Worm (Caenorhabditis elegans) whole organism, young adult: ENCODE data around the gene rps-21.

Experiments
- B0261.1 ChIP-seq: sonication (generic microtip); optimal IDR thresholded peaks from 2 replicates; lab custom pipeline; 2016; ENCODE audit warnings: mild to moderate bottlenecking, missing genetic modification characterization, moderate library complexity, missing compliant biosample characterization
- B0336.3 ChIP-seq: fragments of 200-800 bp; sonication (Bioruptor generic); IDR thresholded peaks from 2 replicates; pipeline ENCODE4 v1.3.6; 2022; ENCODE audit warnings: missing genetic modification characterization, missing compliant biosample characterization
- C06A6.2 ChIP-seq: fragments of 200-800 bp; sonication (Bioruptor generic); conservative IDR thresholded peaks from 2 replicates; pipeline ENCODE4 v1.3.6; 2022; ENCODE audit warnings: missing genetic modification characterization, missing compliant biosample characterization
- D2030.7 ChIP-seq: fragments of 200-800 bp; sonication (Bioruptor generic); IDR thresholded peaks from 2 replicates; pipeline ENCODE4 v1.3.6; 2022; ENCODE audit warnings: missing genetic modification reagents, missing genetic modification characterization, missing compliant biosample characterization
- F10E7.11 ChIP-seq: sonication (generic microtip); optimal IDR thresholded peaks from 2 replicates; lab custom pipeline; 2017; ENCODE audit warnings: mild to moderate bottlenecking, missing genetic modification characterization, moderate library complexity, missing compliant biosample characterization
- F23B12.7 ChIP-seq: sonication (generic microtip); optimal IDR thresholded peaks from 2 replicates; lab custom pipeline; 2017; ENCODE audit warnings: missing genetic modification characterization, mild to moderate bottlenecking, missing compliant biosample characterization, antibody characterized with exemption, moderate library complexity; ENCODE audit not compliant: insufficient read depth
- F33H1.4 ChIP-seq: fragments of 200-800 bp; sonication (Bioruptor generic); IDR thresholded peaks from 2 replicates; pipeline ENCODE4 v1.3.6; 2022; ENCODE audit warnings: missing genetic modification reagents, missing genetic modification characterization, missing compliant biosample characterization
- K12H6.12 ChIP-seq: fragments of 200-800 bp; sonication (Bioruptor generic); optimal IDR thresholded peaks from 2 replicates; lab custom pipeline; 2018; ENCODE audit warnings: mild to moderate bottlenecking, missing genetic modification characterization, missing compliant biosample characterization
- Y53G8AR.9 ChIP-seq: fragments of 200-800 bp; sonication (Bioruptor generic); conservative IDR thresholded peaks from 2 replicates; pipeline ENCODE4 v1.3.6; 2022; ENCODE audit warnings: missing genetic modification reagents, missing genetic modification characterization, missing compliant biosample characterization
- Y56A3A.18 ChIP-seq: fragments of 200-800 bp; sonication (Bioruptor generic); IDR thresholded peaks from 2 replicates; pipeline ENCODE4 v1.3.6; 2022; ENCODE audit warnings: missing genetic modification reagents, missing genetic modification characterization, missing compliant biosample characterization
- Y67H2A.10 ChIP-seq: fragments of 200-800 bp; sonication (Bioruptor generic); conservative IDR thresholded peaks from 2 replicates; pipeline ENCODE4 v1.3.6; 2022; ENCODE audit warnings: missing genetic modification reagents, missing genetic modification characterization, missing compliant biosample characterization
- aptf-2 ChIP-seq: fragments of 200-800 bp; sonication (Bioruptor generic); conservative IDR thresholded peaks from 2 replicates; pipeline ENCODE4 v1.3.6; 2022; ENCODE audit warnings: missing genetic modification reagents, missing genetic modification characterization, missing compliant biosample characterization
- atf-7 ChIP-seq: sonication (generic microtip); optimal IDR thresholded peaks from 2 replicates; lab custom pipeline; 2017; ENCODE audit warnings: mild to moderate bottlenecking, missing genetic modification characterization, missing compliant biosample characterization
- attf-5 ChIP-seq: fragments of 200-800 bp; sonication (Bioruptor generic); optimal IDR thresholded peaks from 2 replicates; lab custom pipeline; 2018; ENCODE audit warnings: mild to moderate bottlenecking, missing genetic modification characterization, missing compliant biosample characterization
- cebp-1 ChIP-seq, 2 experiments: fragments of 200-800 bp in 1 of 2; sonication (Bioruptor generic) in 1 of 2; sonication (generic microtip) in 1 of 2; IDR thresholded peaks in 1 of 2; optimal IDR thresholded peaks in 1 of 2; 2 replicates each; pipeline versions ENCODE4 v1.3.6 to Lab custom; 2017 to 2022; ENCODE audit warnings: missing compliant biosample characterization in 2 of 2, missing genetic modification characterization in 2 of 2, mild to moderate bottlenecking in 1 of 2, missing genetic modification reagents in 1 of 2, moderate library complexity in 1 of 2
- ceh-27 ChIP-seq: fragments of 200-800 bp; sonication (Bioruptor generic); optimal IDR thresholded peaks from 2 replicates; lab custom pipeline; 2018; ENCODE audit warnings: mild to moderate bottlenecking, missing genetic modification characterization, moderate library complexity, missing compliant biosample characterization
- die-1 ChIP-seq: sonication (generic microtip); optimal IDR thresholded peaks from 2 replicates; lab custom pipeline; 2016; ENCODE audit warnings: missing genotype, mild to moderate bottlenecking, missing genetic modification characterization, missing compliant biosample characterization
- dox-1 ChIP-seq: fragments of 200-800 bp; sonication (Bioruptor generic); IDR thresholded peaks from 2 replicates; pipeline ENCODE4 v1.3.6; 2022; ENCODE audit warnings: missing genetic modification reagents, missing genetic modification characterization, missing compliant biosample characterization
- efl-1 ChIP-seq: fragments of 150-350 bp; optimal IDR thresholded peaks from 2 replicates; lab custom pipeline; 2014; ENCODE audit warnings: missing biosample characterization, missing genetic modification reagents, missing genetic modification characterization
- egl-18 ChIP-seq: fragments of 200-800 bp; sonication (Bioruptor generic); IDR thresholded peaks from 2 replicates; pipeline ENCODE4 v1.3.6; 2022; ENCODE audit warnings: missing genetic modification reagents, missing genetic modification characterization, missing compliant biosample characterization
- egl-44 ChIP-seq: fragments of 200-800 bp; sonication (Bioruptor generic); IDR thresholded peaks from 2 replicates; pipeline ENCODE4 v1.3.6; 2022; ENCODE audit warnings: missing genetic modification reagents, missing genetic modification characterization, missing compliant biosample characterization
- egrh-3 ChIP-seq: fragments of 200-800 bp; sonication (Bioruptor generic); IDR thresholded peaks from 2 replicates; pipeline ENCODE4 v1.3.6; 2022; ENCODE audit warnings: missing genetic modification reagents, missing genetic modification characterization, missing compliant biosample characterization
- ets-4 ChIP-seq: fragments of 200-800 bp; sonication (Bioruptor generic); optimal IDR thresholded peaks from 2 replicates; lab custom pipeline; 2018; ENCODE audit warnings: mild to moderate bottlenecking, missing genetic modification characterization, missing compliant biosample characterization
- fkh-3 ChIP-seq: sonication (generic microtip); optimal IDR thresholded peaks from 2 replicates; lab custom pipeline; 2016; ENCODE audit warnings: mild to moderate bottlenecking, missing genetic modification characterization, missing compliant biosample characterization
- hlh-26 ChIP-seq: fragments of 200-800 bp; sonication (Bioruptor generic); conservative IDR thresholded peaks from 2 replicates; pipeline ENCODE4 v1.3.6; 2022; ENCODE audit warnings: missing genetic modification reagents, missing genetic modification characterization, missing compliant biosample characterization
- hmg-20 ChIP-seq: fragments of 200-800 bp; sonication (Bioruptor generic); IDR thresholded peaks from 2 replicates; pipeline ENCODE4 v1.3.6; 2022; ENCODE audit warnings: missing genetic modification reagents, missing genetic modification characterization, missing compliant biosample characterization
- let-607 ChIP-seq, 2 experiments: fragments of 200-800 bp in 1 of 2; sonication (Bioruptor generic) in 1 of 2; sonication (generic microtip) in 1 of 2; optimal IDR thresholded peaks; 2 replicates each; lab custom pipeline; 2016 to 2018; ENCODE audit warnings: mild to moderate bottlenecking in 2 of 2, missing compliant biosample characterization in 2 of 2, missing genetic modification characterization in 2 of 2, moderate library complexity in 2 of 2, missing genotype in 1 of 2
- lin-35 ChIP-seq, 3 experiments: fragments of 150-350 bp in 2 of 3; sonication (generic microtip) in 1 of 3; optimal IDR thresholded peaks; 2 replicates each; lab custom pipeline; 2014 to 2018; ENCODE audit warnings: missing biosample characterization in 3 of 3, missing genetic modification characterization in 3 of 3, missing genetic modification reagents in 3 of 3
- lin-40 ChIP-seq: sonication (generic microtip); optimal IDR thresholded peaks from 2 replicates; lab custom pipeline; 2016; ENCODE audit warnings: missing genetic modification characterization, mild to moderate bottlenecking, missing compliant biosample characterization, missing genotype, missing genetic modification reagents
- lin-54 ChIP-seq: fragments of 200-800 bp; sonication (Bioruptor generic); optimal IDR thresholded peaks from 2 replicates; lab custom pipeline; 2018; ENCODE audit warnings: mild to moderate bottlenecking, missing genetic modification characterization, missing compliant biosample characterization
- madf-3 ChIP-seq: fragments of 200-800 bp; sonication (Bioruptor generic); IDR thresholded peaks from 2 replicates; pipeline ENCODE4 v1.3.6; 2022; ENCODE audit warnings: missing genetic modification reagents, missing genetic modification characterization, missing compliant biosample characterization
- mcd-1 ChIP-seq: fragments of 200-800 bp; sonication (Bioruptor generic); IDR thresholded peaks from 2 replicates; pipeline ENCODE4 v1.3.6; 2022; ENCODE audit warnings: missing genetic modification reagents, missing genetic modification characterization, missing compliant biosample characterization
- mes-4 ChIP-seq: sonication (generic microtip); optimal IDR thresholded peaks from 2 replicates; lab custom pipeline; 2016; ENCODE audit warnings: missing genotype, missing genetic modification characterization, missing compliant biosample characterization
- nfyb-1 ChIP-seq: fragments of 200-800 bp; sonication (Bioruptor generic); IDR thresholded peaks from 2 replicates; pipeline ENCODE4 v1.3.6; 2022; ENCODE audit warnings: missing genetic modification reagents, missing genetic modification characterization, missing compliant biosample characterization
- nhr-80 ChIP-seq: sonication (generic microtip); optimal IDR thresholded peaks from 2 replicates; lab custom pipeline; 2016; ENCODE audit warnings: missing genetic modification characterization, missing compliant biosample characterization
- nhr-90 ChIP-seq: sonication (generic microtip); optimal IDR thresholded peaks from 2 replicates; lab custom pipeline; 2016; ENCODE audit warnings: missing genotype, mild to moderate bottlenecking, missing genetic modification characterization, missing compliant biosample characterization
- pbrm-1 ChIP-seq: fragments of 200-800 bp; sonication (Bioruptor generic); IDR thresholded peaks from 2 replicates; pipeline ENCODE4 v1.3.6; 2022; ENCODE audit warnings: missing genetic modification reagents, missing genetic modification characterization, missing compliant biosample characterization
- pha-4 ChIP-seq: fragments of 150-350 bp; sonication (generic microtip); optimal IDR thresholded peaks from 2 replicates; lab custom pipeline; 2014; ENCODE audit warnings: missing biosample characterization, missing genetic modification reagents, missing genetic modification characterization
- snpc-4 ChIP-seq, 5 experiments: fragments of 150-350 bp in 1 of 5; sonication (generic microtip) in 4 of 5; optimal IDR thresholded peaks; 2 replicates each; lab custom pipeline; 2014 to 2018; ENCODE audit warnings: missing genetic modification characterization in 5 of 5, missing biosample characterization in 3 of 5, antibody characterized with exemption in 2 of 5, mild to moderate bottlenecking in 2 of 5, missing compliant biosample characterization in 2 of 5, missing genotype in 2 of 5, moderate library complexity in 2 of 5, missing genetic modification reagents in 1 of 5
- sptf-2 ChIP-seq: fragments of 200-800 bp; sonication (Bioruptor generic); optimal IDR thresholded peaks from 2 replicates; lab custom pipeline; 2018; ENCODE audit warnings: mild to moderate bottlenecking, missing genetic modification characterization, missing compliant biosample characterization
- tbp1 ChIP-seq: fragments of 200-800 bp; sonication (Bioruptor generic); optimal IDR thresholded peaks from 2 replicates; lab custom pipeline; 2018; ENCODE audit warnings: mild to moderate bottlenecking, missing genetic modification characterization, missing compliant biosample characterization
- unc-130 ChIP-seq: sonication (generic microtip); optimal IDR thresholded peaks from 2 replicates; lab custom pipeline; 2016; ENCODE audit warnings: missing genetic modification reagents, missing genetic modification characterization, missing compliant biosample characterization
- ztf-18 ChIP-seq: sonication (generic microtip); optimal IDR thresholded peaks from 2 replicates; lab custom pipeline; 2016; ENCODE audit warnings: missing genotype, mild to moderate bottlenecking, missing genetic modification characterization, missing compliant biosample characterization
- ztf-22 ChIP-seq: fragments of 200-800 bp; sonication (Bioruptor generic); optimal IDR thresholded peaks from 2 replicates; lab custom pipeline; 2018; ENCODE audit warnings: mild to moderate bottlenecking, missing genetic modification characterization, moderate library complexity, missing compliant biosample characterization
- ztf-26 ChIP-seq: sonication (generic microtip); optimal IDR thresholded peaks from 2 replicates; lab custom pipeline; 2017; ENCODE audit warnings: missing genetic modification characterization, missing compliant biosample characterization
- ztf-28 ChIP-seq: fragments of 200-800 bp; sonication (Bioruptor generic); IDR thresholded peaks from 2 replicates; pipeline ENCODE4 v1.3.6; 2022; ENCODE audit warnings: missing genetic modification reagents, missing genetic modification characterization, missing compliant biosample characterization

rps-21 gene

DNA sequence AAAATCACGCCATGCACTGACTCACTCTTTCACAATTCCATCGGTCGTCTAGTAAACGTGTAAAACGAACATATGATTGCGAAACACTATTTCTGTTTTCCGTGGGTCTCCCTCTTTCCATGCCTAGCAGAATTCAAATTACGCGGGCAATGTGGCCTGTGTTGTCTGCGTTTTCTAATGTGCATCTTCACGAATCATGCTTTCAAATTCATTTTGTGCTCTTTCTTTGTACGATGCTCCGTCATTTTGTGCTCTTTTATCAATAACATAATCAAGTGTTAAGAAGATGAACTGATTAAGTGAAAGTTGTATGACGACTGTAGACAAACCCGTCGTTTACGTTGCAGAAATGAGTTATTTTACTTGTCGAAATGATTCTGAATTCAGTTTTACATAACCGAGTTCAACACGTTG, 23.6 kb downstream of the rps-21 start:
- TF ChIP-seq snpc-4 (GFP tag; optimal IDR thresholded peaks at IDR 0.05; lab: Kevin White, UChicago) = no peak
- peak in 2 of 4 experiments; percentile 21 to 76 for TF ChIP-seq snpc-4 (tag; optimal IDR thresholded peaks at IDR 0.05; lab: Kevin White, UChicago)
- TF ChIP-seq let-607 (tag; optimal IDR thresholded peaks at IDR 0.05; lab: Kevin White, UChicago) = peak; percentile 68 to 75
- peak; percentile 54 for TF ChIP-seq ztf-18 (tag; lab: Kevin White, UChicago)
- no peak for TF ChIP-seq Y53G8AR.9 (GFP tag; lab: Robert Waterston, UW)
- peak; percentile 65 for TF ChIP-seq dox-1 (GFP tag; lab: Robert Waterston, UW)
- TF ChIP-seq atf-7 (tag; lab: Kevin White, UChicago) = peak; percentile 42
- TF ChIP-seq mcd-1 = no peak
- no peak for TF ChIP-seq aptf-2
- no peak for TF ChIP-seq B0261.1 (tag; lab: Kevin White, UChicago)
- peak; percentile 97 for TF ChIP-seq cebp-1 (GFP tag; IDR thresholded peaks at IDR 0.05; lab: Robert Waterston, UW)
- TF ChIP-seq cebp-1 (tag; optimal IDR thresholded peaks at IDR 0.05; lab: Kevin White, UChicago) = peak; percentile 99
- no peak for TF ChIP-seq madf-3
- TF ChIP-seq K12H6.12 = peak; percentile 27
- TF ChIP-seq D2030.7 (GFP tag; lab: Robert Waterston, UW) = no peak
- peak; percentile 15 for TF ChIP-seq lin-40
- TF ChIP-seq ztf-22 (GFP tag; lab: Kevin White, UChicago) = peak; percentile 28
- no peak for TF ChIP-seq F33H1.4 (GFP tag; lab: Robert Waterston, UW)
- no peak for TF ChIP-seq mes-4 (tag; lab: Kevin White, UChicago)
- no peak for TF ChIP-seq die-1 (tag; lab: Kevin White, UChicago)
- TF ChIP-seq nhr-80 = peak; percentile 98
- 0 out of 2 replicates have a peak, but pooled peaks have one; percentile 55 for TF ChIP-seq nfyb-1 (GFP tag; lab: Robert Waterston, UW)
- no peak for TF ChIP-seq unc-130 (GFP tag; lab: Kevin White, UChicago)
- no peak for TF ChIP-seq hmg-20
- peak; percentile 61 for TF ChIP-seq lin-54 (GFP tag; lab: Kevin White, UChicago)
- no peak for TF ChIP-seq egl-18 (GFP tag; lab: Robert Waterston, UW)
- TF ChIP-seq ceh-27 (GFP tag; lab: Kevin White, UChicago) = no peak
- TF ChIP-seq ets-4 (GFP tag; lab: Kevin White, UChicago) = peak; percentile 87
- TF ChIP-seq efl-1 (GFP tag; lab: Kevin White, UChicago) = peak; percentile 1
- no peak for TF ChIP-seq ztf-26 (tag; lab: Kevin White, UChicago)
- TF ChIP-seq lin-35 (GFP tag; optimal IDR thresholded peaks at IDR 0.05; lab: Kevin White, UChicago) = peak in 1 of 3 experiments; percentile 54
- TF ChIP-seq egl-44 (GFP tag; lab: Robert Waterston, UW) = no peak
- no peak for TF ChIP-seq hlh-26 (GFP tag; lab: Robert Waterston, UW)
- TF ChIP-seq ztf-28 (GFP tag; lab: Robert Waterston, UW) = no peak
- TF ChIP-seq attf-5 (GFP tag; lab: Kevin White, UChicago) = peak; percentile 92
- no peak for TF ChIP-seq F10E7.11
- no peak for TF ChIP-seq C06A6.2
- TF ChIP-seq fkh-3 (tag; lab: Kevin White, UChicago) = no peak
- TF ChIP-seq nhr-90 (tag; lab: Kevin White, UChicago) = peak; percentile 1
- no peak for TF ChIP-seq tbp1
- no peak for TF ChIP-seq Y56A3A.18 (GFP tag; lab: Robert Waterston, UW)
- TF ChIP-seq pbrm-1 (GFP tag; lab: Robert Waterston, UW) = no peak
- peak; percentile 73 for TF ChIP-seq pha-4 (tag; lab: Kevin White, UChicago)
- TF ChIP-seq sptf-2 (GFP tag; lab: Kevin White, UChicago) = no peak
- TF ChIP-seq B0336.3 (GFP tag; lab: Robert Waterston, UW) = 0 out of 2 replicates have a peak, but pooled peaks have one; percentile 20
- TF ChIP-seq egrh-3 = no peak
- TF ChIP-seq F23B12.7 (tag; lab: Kevin White, UChicago) = peak; percentile 28
- no peak for TF ChIP-seq Y67H2A.10 (GFP tag; lab: Robert Waterston, UW)
